Worm (Caenorhabditis elegans): ENCODE measurements around the gene kbp-4.
A peak's percentile ranks its signal among the peaks of the same experiment; 100 is the strongest.

kbp-4 gene

DNA sequence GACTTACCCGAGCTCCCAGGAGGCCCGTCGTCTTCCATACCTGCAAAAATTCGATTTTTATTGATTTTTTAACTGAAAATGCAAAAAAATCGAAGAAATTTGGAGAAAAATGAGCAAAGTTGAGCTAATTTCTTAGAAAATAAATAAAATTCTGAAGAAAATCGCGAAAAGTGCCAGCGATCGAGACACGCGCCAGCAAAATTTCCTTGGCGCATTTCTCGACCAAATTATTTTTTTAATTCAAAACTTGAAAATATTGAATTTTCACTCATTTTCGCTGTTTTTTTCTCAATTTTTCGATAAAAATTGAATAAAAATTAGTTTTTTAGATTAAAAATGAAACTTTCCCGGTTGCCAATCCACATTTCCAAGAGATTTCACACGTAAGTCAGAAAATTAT, 43.5 kb upstream of the kbp-4 start, which contains the start of the genes chin-1 and BE0003N10.1:
Gene chin-1 (minus strand): TSS at position 40 of the 400 bp plus-strand sequence.
Gene BE0003N10.1 (plus strand): TSS at position 320 of the 400 bp plus-strand sequence.
- TF ChIP-seq sem-2 (GFP tag; optimal IDR thresholded peaks at IDR 0.05) (no peak), ces-1 (GFP tag; optimal IDR thresholded peaks at IDR 0.05) (peak; percentile 32), lsy-2 (tag; optimal IDR thresholded peaks at IDR 0.05) (peak; percentile 28), mep-1 (tag; optimal IDR thresholded peaks at IDR 0.05) (peak; percentile 30), lin-13 (tag; optimal IDR thresholded peaks at IDR 0.05) (peak; percentile 31)

DNA sequence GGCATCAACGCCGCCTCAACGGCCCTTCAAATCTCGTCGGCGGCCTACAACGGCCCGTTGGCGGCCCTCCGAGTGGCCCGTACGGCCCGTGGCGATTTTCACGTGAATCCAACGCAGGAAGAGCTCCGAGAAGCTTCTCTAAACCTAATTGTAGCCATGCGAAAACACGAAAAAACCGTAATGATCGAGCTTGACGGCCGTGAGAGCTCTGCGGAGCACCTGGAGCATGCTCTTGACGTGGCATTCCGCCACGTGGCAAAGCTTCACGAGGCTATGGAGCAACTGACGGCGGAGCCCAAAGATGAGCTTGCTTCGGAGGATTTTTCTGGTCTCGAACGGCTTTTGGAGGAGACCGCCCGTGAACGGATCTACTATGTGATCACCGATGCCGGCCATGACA, 40.6 kb upstream of the kbp-4 start:
- TF ChIP-seq nhr-237 (tag; optimal IDR thresholded peaks at IDR 0.05) = no peak
- TF ChIP-seq zip-8 (tag; optimal IDR thresholded peaks at IDR 0.05) = no peak
- TF ChIP-seq tbx-8 (GFP tag; optimal IDR thresholded peaks at IDR 0.05) = no peak
- TF ChIP-seq mls-2 (tag; optimal IDR thresholded peaks at IDR 0.05) = no peak
- no peak for TF ChIP-seq ces-1 (GFP tag; optimal IDR thresholded peaks at IDR 0.05)
- TF ChIP-seq ceh-83 (GFP tag; optimal IDR thresholded peaks at IDR 0.05) = no peak
- TF ChIP-seq bed-3 (GFP tag; optimal IDR thresholded peaks at IDR 0.05) = no peak
- no peak for TF ChIP-seq sptf-1 (tag; optimal IDR thresholded peaks at IDR 0.05)
- no peak for TF ChIP-seq nhr-76 (tag; optimal IDR thresholded peaks at IDR 0.05)
- TF ChIP-seq drap-1 (GFP tag; optimal IDR thresholded peaks at IDR 0.05) = no peak
- no peak for TF ChIP-seq unc-39 (tag; optimal IDR thresholded peaks at IDR 0.05)
- no peak for TF ChIP-seq elt-3 (tag; optimal IDR thresholded peaks at IDR 0.05)
- TF ChIP-seq sem-2 (GFP tag; optimal IDR thresholded peaks at IDR 0.05) = no peak
- no peak for TF ChIP-seq nhr-12 (tag; optimal IDR thresholded peaks at IDR 0.05)

DNA sequence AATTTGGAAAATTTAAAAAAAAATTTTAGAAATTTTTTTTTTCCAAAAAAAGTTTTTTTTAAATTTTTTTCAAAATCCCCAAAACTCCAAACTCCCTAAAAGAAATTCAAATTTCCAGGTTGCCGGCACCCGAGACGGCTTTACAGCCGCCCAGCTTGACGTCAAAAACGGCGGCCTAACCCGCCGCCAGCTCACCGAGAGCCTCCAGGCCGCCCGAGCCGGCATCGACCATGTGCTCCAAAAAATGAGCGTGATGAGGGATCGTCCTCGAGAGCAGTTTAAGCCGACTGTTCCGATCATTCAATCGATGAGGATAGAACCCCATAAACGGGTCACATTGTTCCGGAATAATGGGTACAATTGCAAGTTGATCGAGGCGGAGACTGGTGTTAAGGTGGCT, 36.9 kb upstream of the kbp-4 start:
- no peak for TF ChIP-seq ceh-39 (tag; optimal IDR thresholded peaks at IDR 0.05)

DNA sequence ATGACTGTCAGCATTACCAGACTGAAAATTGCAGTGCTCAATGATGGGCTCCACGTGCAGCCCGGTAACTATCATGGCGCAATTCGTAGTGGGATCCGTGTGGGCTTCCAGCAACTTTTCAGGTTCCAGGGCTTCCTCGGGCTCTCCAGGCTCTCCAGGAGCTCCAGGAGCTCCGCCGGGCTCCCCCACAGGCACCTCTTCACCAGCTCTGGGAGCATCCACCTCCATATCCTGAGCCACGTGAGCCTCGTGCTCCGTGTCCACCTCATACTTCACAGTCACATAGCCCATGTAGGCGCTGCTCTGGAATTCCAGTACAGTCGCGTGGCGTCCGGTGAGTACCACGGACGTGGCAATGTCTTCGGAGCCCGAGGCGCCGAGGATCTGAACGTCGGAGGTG, 28.8 kb upstream of the kbp-4 start:
- TF ChIP-seq sem-2 (GFP tag; optimal IDR thresholded peaks at IDR 0.05) = peak; percentile 16
- TF ChIP-seq cnd-1 (tag; optimal IDR thresholded peaks at IDR 0.05) = no peak
- TF ChIP-seq ceh-43 (GFP tag; optimal IDR thresholded peaks at IDR 0.05) = no peak
- TF ChIP-seq nhr-28 (tag; optimal IDR thresholded peaks at IDR 0.05) = no peak
- TF ChIP-seq M03D4.4 (tag; optimal IDR thresholded peaks at IDR 0.05) = no peak
- TF ChIP-seq elt-1 (tag; optimal IDR thresholded peaks at IDR 0.05; ENCODE audit: borderline replicate concordance, insufficient read depth) = no peak
- TF ChIP-seq ces-1 (GFP tag; optimal IDR thresholded peaks at IDR 0.05) = no peak
- no peak for TF ChIP-seq elt-3 (tag; optimal IDR thresholded peaks at IDR 0.05)
- TF ChIP-seq nhr-237 (tag; optimal IDR thresholded peaks at IDR 0.05) = no peak

DNA sequence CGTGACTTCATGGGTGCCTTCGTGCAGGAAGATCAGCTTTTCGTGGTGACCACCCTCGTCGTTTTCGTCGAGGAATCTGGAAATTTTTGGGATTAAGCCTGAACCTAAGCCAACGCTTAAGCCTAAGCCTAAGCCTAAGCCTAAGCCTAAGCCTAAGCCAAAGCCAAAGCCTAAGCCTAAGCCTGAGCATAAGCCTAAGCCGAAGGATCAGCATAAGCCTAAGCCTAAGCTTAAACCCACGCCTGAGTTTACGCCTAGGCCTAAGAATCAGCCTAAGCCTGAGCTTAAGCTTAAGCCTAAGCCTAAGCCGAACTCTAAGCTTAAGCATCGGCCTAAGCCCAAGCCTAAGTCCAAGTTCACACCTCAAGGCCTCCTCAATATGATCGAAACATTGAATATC, 28.4 kb upstream of the kbp-4 start:
- TF ChIP-seq nhr-76 (tag; optimal IDR thresholded peaks at IDR 0.05) (no peak), ham-2 (GFP tag; optimal IDR thresholded peaks at IDR 0.05) (peak; percentile 31), unc-62 (GFP tag; optimal IDR thresholded peaks at IDR 0.05) (no peak), cnd-1 (tag; optimal IDR thresholded peaks at IDR 0.05) (no peak), drap-1 (GFP tag; optimal IDR thresholded peaks at IDR 0.05) (no peak), ztf-11 (tag; optimal IDR thresholded peaks at IDR 0.05) (no peak), bed-3 (GFP tag; optimal IDR thresholded peaks at IDR 0.05) (no peak)

DNA sequence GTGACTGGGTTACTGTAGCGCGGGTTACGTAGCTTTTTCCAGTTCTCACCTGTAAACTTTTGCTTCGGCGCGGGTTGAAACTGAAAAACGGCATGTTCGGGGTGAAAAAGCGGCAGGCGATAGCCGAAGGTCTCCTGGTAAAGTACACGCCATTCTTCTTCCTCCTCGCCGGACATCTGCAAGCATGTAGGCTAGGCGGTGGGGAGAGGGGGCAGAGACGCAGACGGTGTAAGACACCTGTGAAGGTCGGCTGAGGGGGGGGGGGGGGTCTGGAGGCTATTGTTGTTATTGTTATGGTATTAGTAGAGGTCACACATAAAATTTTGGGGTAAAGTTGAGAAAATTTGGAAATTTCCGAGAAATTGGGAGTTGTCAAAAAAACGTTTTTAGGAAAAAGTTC, 27.6 kb upstream of the kbp-4 start, which contains the start of gene fbxo-11.2:
Gene fbxo-11.2 (minus strand): TSS at position 176 of the 400 bp plus-strand sequence.
- TF ChIP-seq tbx-8 (GFP tag; optimal IDR thresholded peaks at IDR 0.05) (peak; percentile 16), sptf-1 (tag; optimal IDR thresholded peaks at IDR 0.05) (peak; percentile 13), cnd-1 (tag; optimal IDR thresholded peaks at IDR 0.05) (peak; percentile 41), ham-2 (GFP tag; optimal IDR thresholded peaks at IDR 0.05) (peak; percentile 95), M03D4.4 (tag; optimal IDR thresholded peaks at IDR 0.05) (peak; percentile 24), elt-1 (tag; optimal IDR thresholded peaks at IDR 0.05; ENCODE audit: borderline replicate concordance, insufficient read depth) (no peak)

DNA sequence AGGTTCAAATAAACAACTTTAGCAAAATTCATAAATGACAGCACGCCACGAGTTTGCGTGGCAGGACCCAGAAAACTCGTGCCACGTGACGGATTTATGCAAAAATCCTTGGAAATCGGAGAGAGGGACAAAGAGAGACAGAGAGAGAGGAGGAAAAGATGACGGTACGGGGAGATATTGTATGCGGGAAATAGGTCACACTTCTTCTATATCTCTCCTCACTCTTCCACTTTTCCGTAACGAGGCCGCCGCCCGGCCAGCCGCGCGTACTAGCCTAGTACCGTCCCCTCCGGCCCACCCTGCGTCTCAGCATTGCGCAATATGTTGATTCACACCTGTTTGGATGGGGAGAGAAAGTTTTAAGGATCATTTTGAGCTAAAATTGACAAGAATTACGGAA, 26.6 kb upstream of the kbp-4 start:
- TF ChIP-seq sptf-1 (tag; optimal IDR thresholded peaks at IDR 0.05) (peak; percentile 17), sem-2 (GFP tag; optimal IDR thresholded peaks at IDR 0.05) (no peak), ceh-83 (GFP tag; optimal IDR thresholded peaks at IDR 0.05) (peak; percentile 59), mls-2 (tag; optimal IDR thresholded peaks at IDR 0.05) (no peak), drap-1 (GFP tag; optimal IDR thresholded peaks at IDR 0.05) (peak; percentile 4), blmp-1 (tag; optimal IDR thresholded peaks at IDR 0.05) (no peak), nhr-2 (tag; optimal IDR thresholded peaks at IDR 0.05) (peak; percentile 55), ham-2 (GFP tag; optimal IDR thresholded peaks at IDR 0.05) (peak; percentile 86), zip-8 (tag; optimal IDR thresholded peaks at IDR 0.05) (peak; percentile 71)
